Worm (Caenorhabditis elegans) whole organism, L2 larva: Measurements from ENCODE around the gene irld-66.

ENCODE experiments used
- C34F6.9 ChIP-seq: fragments of 150-350 bp; optimal IDR thresholded peaks from 2 replicates; lab custom pipeline; 2014; ENCODE audit warnings: missing biosample characterization, missing genetic modification characterization
- F13H6.1 ChIP-seq: sonication (generic microtip); optimal IDR thresholded peaks from 2 replicates; lab custom pipeline; 2016; ENCODE audit warnings: missing genetic modification characterization, missing compliant biosample characterization
- R02D3.7 ChIP-seq: fragments of 150-350 bp; optimal IDR thresholded peaks from 2 replicates; lab custom pipeline; 2014; ENCODE audit warnings: missing biosample characterization, missing genetic modification characterization
- Y55F3AM.14 ChIP-seq: fragments of 200-800 bp; sonication (Bioruptor generic); optimal IDR thresholded peaks from 2 replicates; lab custom pipeline; 2018; ENCODE audit warnings: mild to moderate bottlenecking, missing genetic modification characterization, missing compliant biosample characterization
- ZK546.5 ChIP-seq: sonication (generic microtip); optimal IDR thresholded peaks from 2 replicates; lab custom pipeline; 2017; ENCODE audit warnings: missing biosample characterization, missing genetic modification characterization
- alr-1 ChIP-seq: fragments of 150-350 bp; optimal IDR thresholded peaks from 2 replicates; lab custom pipeline; 2014; ENCODE audit warnings: missing biosample characterization, missing genetic modification characterization
- ama-1 ChIP-seq: fragments of 150-350 bp; optimal IDR thresholded peaks from 2 replicates; lab custom pipeline; 2018; ENCODE audit warnings: inconsistent platforms
- blmp-1 ChIP-seq: sonication (generic microtip); optimal IDR thresholded peaks from 2 replicates; lab custom pipeline; 2017; ENCODE audit warnings: missing genetic modification characterization, mild to moderate bottlenecking, missing compliant biosample characterization, antibody characterized with exemption, moderate library complexity; ENCODE audit not compliant: insufficient read depth
- ceh-16 ChIP-seq: fragments of 150-350 bp; optimal IDR thresholded peaks from 2 replicates; lab custom pipeline; 2014; ENCODE audit warnings: missing biosample characterization, missing genetic modification characterization
- ceh-82 ChIP-seq: fragments of 150-350 bp; optimal IDR thresholded peaks from 2 replicates; lab custom pipeline; 2014; ENCODE audit warnings: missing biosample characterization, missing genetic modification characterization
- crh-2 ChIP-seq: sonication (generic microtip); optimal IDR thresholded peaks from 2 replicates; lab custom pipeline; 2017; ENCODE audit warnings: missing biosample characterization, missing genetic modification characterization
- egl-27 ChIP-seq: sonication (generic microtip); optimal IDR thresholded peaks from 3 replicates; lab custom pipeline; 2017; ENCODE audit warnings: missing biosample characterization, missing genetic modification reagents, missing genetic modification characterization
- elt-1 ChIP-seq: fragments of 150-350 bp; optimal IDR thresholded peaks from 2 replicates; lab custom pipeline; 2014; ENCODE audit warnings: missing biosample characterization, missing genetic modification characterization
- fos-1 ChIP-seq: fragments of 150-350 bp; optimal IDR thresholded peaks from 2 replicates; lab custom pipeline; 2014; ENCODE audit warnings: missing biosample characterization, missing genetic modification characterization
- gmeb-1 ChIP-seq: fragments of 150-350 bp; optimal IDR thresholded peaks from 2 replicates; lab custom pipeline; 2014; ENCODE audit warnings: missing biosample characterization, missing genetic modification characterization
- lin-11 ChIP-seq: fragments of 150-350 bp; sonication (generic microtip); optimal IDR thresholded peaks from 2 replicates; lab custom pipeline; 2014; ENCODE audit warnings: missing biosample characterization, missing genetic modification characterization, inconsistent platforms, mixed read lengths
- lin-13 ChIP-seq: fragments of 150-350 bp; optimal IDR thresholded peaks from 2 replicates; lab custom pipeline; 2014; ENCODE audit warnings: missing biosample characterization, missing genetic modification reagents, missing genetic modification characterization
- lin-39 ChIP-seq: fragments of 150-350 bp; optimal IDR thresholded peaks from 2 replicates; lab custom pipeline; 2014; ENCODE audit warnings: missing biosample characterization, missing genetic modification reagents, missing genetic modification characterization
- lsy-2 ChIP-seq, 2 experiments: fragments of 150-350 bp in 1 of 2; sonication (generic microtip) in 1 of 2; optimal IDR thresholded peaks; 2 replicates each; lab custom pipeline; 2014 to 2017; ENCODE audit warnings: missing biosample characterization in 2 of 2, missing genetic modification characterization in 2 of 2
- mab-5 ChIP-seq: fragments of 150-350 bp; optimal IDR thresholded peaks from 2 replicates; lab custom pipeline; 2014; ENCODE audit warnings: missing biosample characterization, missing genetic modification characterization
- nhr-11 ChIP-seq: fragments of 150-350 bp; optimal IDR thresholded peaks from 2 replicates; lab custom pipeline; 2014; ENCODE audit warnings: missing biosample characterization, missing genetic modification characterization
- nhr-12 ChIP-seq: fragments of 150-350 bp; optimal IDR thresholded peaks from 2 replicates; lab custom pipeline; 2014; ENCODE audit warnings: missing biosample characterization, missing genetic modification characterization
- nhr-129 ChIP-seq: fragments of 150-350 bp; optimal IDR thresholded peaks from 2 replicates; lab custom pipeline; 2014; ENCODE audit warnings: missing biosample characterization, missing genetic modification characterization
- nhr-21 ChIP-seq: fragments of 150-350 bp; optimal IDR thresholded peaks from 2 replicates; lab custom pipeline; 2014; ENCODE audit warnings: missing biosample characterization, missing genetic modification characterization
- nhr-23 ChIP-seq: fragments of 150-350 bp; optimal IDR thresholded peaks from 2 replicates; lab custom pipeline; 2014; ENCODE audit warnings: missing biosample characterization, missing genetic modification reagents, missing genetic modification characterization
- nhr-237 ChIP-seq: fragments of 150-350 bp; optimal IDR thresholded peaks from 2 replicates; lab custom pipeline; 2014; ENCODE audit warnings: missing biosample characterization, missing genetic modification characterization
- nhr-25 ChIP-seq: fragments of 150-350 bp; sonication (generic microtip); optimal IDR thresholded peaks from 3 replicates; lab custom pipeline; 2014; ENCODE audit warnings: missing biosample characterization, missing genetic modification characterization
- nhr-6 ChIP-seq: fragments of 150-350 bp; optimal IDR thresholded peaks from 2 replicates; lab custom pipeline; 2014; ENCODE audit warnings: missing biosample characterization, missing genetic modification characterization
- peb-1 ChIP-seq: fragments of 150-350 bp; optimal IDR thresholded peaks from 2 replicates; lab custom pipeline; 2014; ENCODE audit warnings: missing biosample characterization, missing genetic modification characterization
- skn-1 ChIP-seq: sonication (generic microtip); optimal IDR thresholded peaks from 2 replicates; lab custom pipeline; 2017; ENCODE audit warnings: missing biosample characterization, missing genetic modification characterization
- sma-3 ChIP-seq: sonication (generic microtip); optimal IDR thresholded peaks from 2 replicates; lab custom pipeline; 2016; ENCODE audit warnings: missing genetic modification reagents, missing genetic modification characterization, missing compliant biosample characterization
- sma-9 ChIP-seq, 2 experiments: fragments of 150-350 bp in 1 of 2; sonication (generic microtip) in 1 of 2; optimal IDR thresholded peaks; 2 replicates each; lab custom pipeline; 2014 to 2016; ENCODE audit warnings: missing genetic modification characterization in 2 of 2, mild to moderate bottlenecking in 1 of 2, missing biosample characterization in 1 of 2, missing compliant biosample characterization in 1 of 2, missing genetic modification reagents in 1 of 2, moderate library complexity in 1 of 2
- unc-39 ChIP-seq: fragments of 150-350 bp; optimal IDR thresholded peaks from 2 replicates; lab custom pipeline; 2014; ENCODE audit warnings: missing biosample characterization, missing genetic modification characterization
- unc-55 ChIP-seq: fragments of 150-350 bp; sonication (generic microtip); optimal IDR thresholded peaks from 3 replicates; lab custom pipeline; 2014; ENCODE audit warnings: missing biosample characterization, missing genetic modification reagents, missing genetic modification characterization
- zag-1 ChIP-seq: fragments of 150-350 bp; optimal IDR thresholded peaks from 2 replicates; lab custom pipeline; 2014; ENCODE audit warnings: missing biosample characterization, missing genetic modification characterization
- ztf-1 ChIP-seq: fragments of 200-800 bp; sonication (Bioruptor generic); conservative IDR thresholded peaks from 2 replicates; pipeline ENCODE4 v1.3.6; 2022; ENCODE audit warnings: missing genetic modification characterization, missing compliant biosample characterization
- ztf-4 ChIP-seq: fragments of 150-350 bp; optimal IDR thresholded peaks from 2 replicates; lab custom pipeline; 2014; ENCODE audit warnings: missing biosample characterization, missing genetic modification characterization

The irld-66 gene

DNA sequence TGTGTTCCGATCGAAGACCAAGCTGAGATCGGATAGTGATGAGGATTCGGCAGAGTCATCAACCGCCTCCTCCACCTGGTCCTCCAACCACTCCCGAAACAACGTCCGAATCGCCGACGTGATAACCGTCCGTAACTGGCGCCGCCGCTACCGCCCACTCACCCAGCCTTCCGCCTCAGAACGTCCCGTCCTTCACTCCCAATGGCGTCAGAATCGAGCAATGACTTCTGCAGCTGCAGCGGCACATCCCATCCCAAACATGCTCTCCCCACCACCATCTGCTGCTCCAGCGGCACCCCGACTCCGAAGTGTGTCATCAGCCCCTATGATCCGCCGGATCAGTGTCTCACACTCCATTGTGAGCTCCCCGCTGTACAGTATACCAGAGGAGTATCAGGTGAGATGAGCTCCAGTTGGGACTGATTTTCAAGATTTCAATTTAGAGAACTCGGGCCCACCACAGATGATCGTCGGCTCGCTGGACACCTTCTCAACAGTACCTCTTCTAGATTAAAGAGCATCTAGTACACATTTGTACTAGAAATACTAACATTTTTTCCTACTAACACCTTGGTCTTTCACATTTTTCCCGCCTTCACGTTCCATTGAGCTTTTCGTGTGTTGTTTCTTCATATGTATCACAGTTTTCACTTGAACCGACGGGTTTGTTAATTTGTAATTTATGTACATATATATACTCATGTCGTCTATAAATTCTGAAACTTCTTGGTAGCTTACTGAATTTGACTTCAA, 14.7 kb downstream of the irld-66 start:
- TF ChIP-seq lsy-2 (tag; optimal IDR thresholded peaks at IDR 0.05; lab: Kevin White, UChicago) (no peak), ZK546.5 (tag; lab: Kevin White, UChicago) (no peak), gmeb-1 (tag; lab: Kevin White, UChicago) (no peak), nhr-25 (tag; lab: Kevin White, UChicago) (no peak), zag-1 (tag; lab: Kevin White, UChicago) (no peak), unc-55 (GFP tag; lab: Kevin White, UChicago) (no peak)
- TF ChIP-seq, all 48 proteins: peak for 0

DNA sequence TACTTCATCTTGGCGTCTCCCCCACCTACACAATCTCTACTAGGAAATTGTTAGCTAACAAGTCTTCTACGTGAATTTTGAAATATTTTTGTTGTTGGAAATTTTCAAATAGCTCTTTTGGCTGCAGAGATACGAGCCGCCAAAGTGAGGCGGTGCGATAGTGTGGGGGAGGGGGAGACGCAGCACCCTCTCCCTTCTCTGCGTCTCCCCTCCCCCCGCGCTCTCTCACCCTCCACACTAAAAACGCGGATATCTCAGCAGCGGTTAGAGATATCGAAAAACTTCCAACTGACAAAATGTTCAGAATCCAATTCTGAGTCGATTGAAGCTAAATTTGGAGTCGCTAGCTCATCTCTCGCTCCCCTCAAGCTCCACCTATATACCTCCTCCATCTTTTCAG, 15.6 kb downstream of the irld-66 start:
- TF ChIP-seq lin-13 (GFP tag; lab: Kevin White, UChicago) (no peak), nhr-23 (tag; lab: Kevin White, UChicago) (no peak), sma-3 (no peak), ztf-1 (GFP tag; lab: Robert Waterston, UW) (no peak), lin-39 (tag; lab: Kevin White, UChicago) (no peak), ztf-4 (no peak), nhr-237 (no peak), F13H6.1 (tag; lab: Kevin White, UChicago) (no peak), nhr-6 (tag; lab: Kevin White, UChicago) (no peak), lin-11 (tag; lab: Kevin White, UChicago) (no peak)

DNA sequence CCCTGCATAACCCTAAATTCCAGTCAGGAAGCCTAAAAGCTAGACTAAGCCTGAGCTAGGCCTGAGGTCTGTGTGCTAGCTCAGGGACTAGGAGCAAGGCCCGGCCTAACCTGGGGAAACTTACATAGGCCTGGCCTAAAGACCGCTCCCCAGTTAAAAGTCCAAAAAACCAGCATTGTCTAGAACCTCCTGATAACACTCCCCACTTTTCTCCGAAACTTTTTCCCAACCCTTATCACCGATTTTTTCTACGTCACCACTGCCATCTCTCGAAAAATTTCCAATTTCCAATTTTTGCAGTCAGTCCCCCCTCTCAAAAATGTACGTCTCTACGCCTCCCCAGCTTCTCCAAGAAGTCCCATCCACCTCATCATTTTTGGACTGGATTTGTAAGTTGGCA, 17.0 kb downstream of the irld-66 start, which contains the start of gene ZK355.2:
Gene ZK355.2 (plus strand): TSS at position 301 of the 400 bp plus-strand sequence.
- TF ChIP-seq fos-1 (tag; lab: Kevin White, UChicago) (peak; percentile 5), elt-1 (no peak)

DNA sequence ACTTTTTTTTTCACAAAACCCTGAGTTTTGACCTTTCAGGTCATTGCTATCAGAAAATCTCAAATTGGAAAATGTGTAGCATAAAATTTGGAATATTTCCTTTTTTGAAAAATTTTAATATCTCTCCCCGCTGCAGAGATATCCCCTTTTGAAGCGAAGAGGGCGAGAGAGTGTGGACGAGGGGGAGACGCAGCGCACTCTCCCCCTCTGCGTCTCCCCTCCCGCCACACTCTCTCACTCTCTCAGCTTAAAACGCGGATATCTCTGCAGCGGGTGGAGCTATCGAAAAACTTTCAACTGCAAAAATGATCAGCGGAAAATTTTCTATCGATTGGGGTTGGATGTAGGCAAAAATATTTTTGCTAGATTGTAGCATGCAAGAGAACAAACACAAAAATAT, 17.9 kb downstream of the irld-66 start:
- TF ChIP-seq zag-1 (tag; lab: Kevin White, UChicago) = no peak
- TF ChIP-seq nhr-11 = no peak
- no peak for TF ChIP-seq Y55F3AM.14 (GFP tag; lab: Kevin White, UChicago)

DNA sequence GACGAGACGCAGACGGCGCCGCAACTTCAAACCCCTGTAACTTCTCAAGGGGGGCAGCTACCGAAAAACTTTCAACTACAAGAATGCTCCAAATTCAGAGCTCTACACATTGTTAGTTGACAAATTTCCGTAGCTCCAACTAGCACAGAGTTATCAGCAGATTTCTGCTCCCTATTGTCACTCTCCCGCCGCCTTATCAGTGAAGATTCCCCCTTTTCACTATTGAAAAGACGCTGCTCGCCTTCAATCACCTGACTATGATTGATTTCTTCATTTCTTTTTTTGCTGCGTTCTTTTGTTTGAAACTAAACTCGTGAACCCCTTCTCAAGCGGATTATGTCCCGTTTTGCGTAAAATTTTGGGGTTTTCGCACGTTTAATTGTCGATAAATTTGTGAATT, 18.3 kb downstream of the irld-66 start:
- TF ChIP-seq crh-2 = peak; percentile 42
- peak; percentile 41 for TF ChIP-seq fos-1 (tag; lab: Kevin White, UChicago)
- no peak for TF ChIP-seq unc-55 (GFP tag; lab: Kevin White, UChicago)
- TF ChIP-seq peb-1 = no peak
- no peak for TF ChIP-seq ceh-82 (tag; lab: Kevin White, UChicago)
- no peak for TF ChIP-seq ZK546.5 (tag; lab: Kevin White, UChicago)
- no peak for TF ChIP-seq C34F6.9 (tag; lab: Kevin White, UChicago)
- TF ChIP-seq, all 48 proteins: peak for 2

DNA sequence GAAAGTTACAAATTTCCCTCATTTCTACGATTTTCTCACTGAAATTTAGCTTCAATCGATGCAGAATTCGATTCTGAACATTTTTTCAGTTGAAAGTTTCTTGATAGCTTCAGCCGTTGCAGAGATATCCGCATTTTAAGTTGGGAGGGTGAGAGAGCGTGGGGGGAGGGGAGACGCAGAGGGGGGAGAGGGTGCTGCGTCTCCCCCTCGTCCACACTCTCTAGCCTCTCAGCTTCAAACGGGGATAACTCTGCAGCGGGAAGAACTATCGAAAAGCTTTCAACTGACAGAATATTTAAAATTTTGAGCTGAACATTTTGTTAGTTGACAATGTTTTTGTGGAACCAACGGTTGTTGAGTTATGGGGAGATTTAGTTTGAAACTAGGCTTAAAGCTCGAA, 18.8 kb downstream of the irld-66 start:
- no peak for TF ChIP-seq unc-55 (GFP tag; lab: Kevin White, UChicago)
- no peak for TF ChIP-seq ztf-4

DNA sequence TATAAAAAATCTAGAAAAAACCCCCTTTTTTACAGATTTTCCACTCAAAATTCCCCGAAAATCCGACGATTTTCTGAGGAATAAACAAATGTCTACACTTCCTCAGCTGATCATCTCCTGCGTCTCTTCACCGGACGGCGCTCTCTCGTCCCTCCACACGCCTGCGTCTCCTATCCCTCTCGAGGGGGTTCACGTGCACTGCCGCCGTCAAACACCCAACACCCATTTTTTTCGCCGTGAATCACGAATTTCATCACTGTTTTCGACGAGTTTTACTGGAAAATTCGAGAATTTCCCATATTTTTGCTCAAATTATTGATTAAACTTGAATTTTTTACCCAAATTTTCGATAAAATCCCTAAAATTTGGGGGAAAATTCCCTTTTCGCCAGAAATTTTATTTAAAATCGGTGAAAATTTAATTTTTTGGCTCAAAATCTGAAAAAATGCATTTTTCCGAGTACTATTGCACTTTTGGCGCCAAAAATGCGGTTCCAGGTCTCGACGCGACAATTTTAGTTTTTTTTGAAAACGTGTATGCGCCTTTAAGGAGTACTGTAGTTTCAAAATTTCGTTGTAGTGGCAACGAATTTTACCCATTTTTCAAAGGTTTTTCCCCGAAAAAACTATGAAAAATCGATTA, 19.7 kb downstream of the irld-66 start:
- TF ChIP-seq sma-9 (GFP tag; optimal IDR thresholded peaks at IDR 0.05; lab: Kevin White, UChicago) (peak; percentile 52), sma-9 (tag; optimal IDR thresholded peaks at IDR 0.05; lab: Kevin White, UChicago) (no peak), F13H6.1 (tag; lab: Kevin White, UChicago) (peak; percentile 7), ceh-16 (tag; lab: Kevin White, UChicago) (no peak), ZK546.5 (tag; lab: Kevin White, UChicago) (no peak), mab-5 (tag; lab: Kevin White, UChicago) (no peak), nhr-6 (tag; lab: Kevin White, UChicago) (no peak), C34F6.9 (tag; lab: Kevin White, UChicago) (peak; percentile 80), sma-3 (peak; percentile 15), nhr-11 (no peak), nhr-25 (tag; lab: Kevin White, UChicago) (peak; percentile 35), gmeb-1 (tag; lab: Kevin White, UChicago) (peak; percentile 27), lsy-2 (tag; optimal IDR thresholded peaks at IDR 0.05; lab: Kevin White, UChicago) (peak; percentile 26 to 62), ama-1 (no peak), R02D3.7 (tag; lab: Kevin White, UChicago) (no peak), skn-1 (tag; lab: Kevin White, UChicago) (no peak), elt-1 (no peak), nhr-21 (no peak), alr-1 (no peak), unc-39 (tag; lab: Kevin White, UChicago) (no peak), ceh-82 (tag; lab: Kevin White, UChicago) (no peak), ztf-1 (GFP tag; lab: Robert Waterston, UW) (no peak), unc-55 (GFP tag; lab: Kevin White, UChicago) (peak; percentile 64), nhr-12 (tag; lab: Kevin White, UChicago) (no peak), blmp-1 (tag; lab: Kevin White, UChicago) (no peak), nhr-129 (tag; lab: Kevin White, UChicago) (peak; percentile 48), egl-27 (tag; lab: Kevin White, UChicago) (no peak)
